Fruit fly (Drosophila melanogaster) whole organism, prepupa: Measurements from ENCODE around the gene Bx.

ENCODE experiments used
- Blimp-1 ChIP-seq: fragments of 200-800 bp; sonication (Bioruptor generic); optimal IDR thresholded peaks from 3 replicates; lab custom pipeline; 2017; ENCODE audit warnings: missing biosample characterization, missing genetic modification characterization, mild to moderate bottlenecking, moderate library complexity, missing genetic modification reagents
- CG10631 ChIP-seq: fragments of 200-800 bp; sonication (Bioruptor generic); optimal IDR thresholded peaks from 2 replicates; lab custom pipeline; 2016; ENCODE audit warnings: missing biosample characterization, missing genetic modification characterization
- CG10669 ChIP-seq: fragments of 200-800 bp; sonication (Bioruptor generic); optimal IDR thresholded peaks from 3 replicates; lab custom pipeline; 2018; ENCODE audit warnings: missing biosample characterization, mild to moderate bottlenecking, missing genetic modification characterization, moderate library complexity
- CG11294 ChIP-seq: fragments of 200-800 bp; sonication (Bioruptor generic); IDR thresholded peaks from 2 replicates; pipeline ENCODE4 v1.3.6; 2022; ENCODE audit warnings: missing biosample characterization, missing genetic modification characterization
- CG1621 ChIP-seq: fragments of 200-800 bp; sonication (Bioruptor generic); optimal IDR thresholded peaks from 3 replicates; lab custom pipeline; 2018; ENCODE audit warnings: missing biosample characterization, mild to moderate bottlenecking, missing genetic modification characterization
- CG16779 ChIP-seq: fragments of 200-800 bp; sonication (Bioruptor generic); optimal IDR thresholded peaks from 3 replicates; lab custom pipeline; 2017; ENCODE audit warnings: missing biosample characterization, mild to moderate bottlenecking, missing genetic modification characterization
- CG31627 ChIP-seq: fragments of 200-800 bp; sonication (Bioruptor generic); optimal IDR thresholded peaks from 3 replicates; lab custom pipeline; 2016; ENCODE audit warnings: missing biosample characterization, missing genetic modification characterization
- CG32006 ChIP-seq: fragments of 200-800 bp; sonication (Bioruptor generic); optimal IDR thresholded peaks from 3 replicates; lab custom pipeline; 2017; ENCODE audit warnings: missing biosample characterization, mild to moderate bottlenecking, missing genetic modification characterization
- CG34406 ChIP-seq: fragments of 200-800 bp; sonication (Bioruptor generic); optimal IDR thresholded peaks from 3 replicates; lab custom pipeline; 2016; ENCODE audit warnings: missing biosample characterization, missing genetic modification characterization
- CG4318 ChIP-seq: fragments of 200-800 bp; sonication (Bioruptor generic); optimal IDR thresholded peaks from 3 replicates; lab custom pipeline; 2017; ENCODE audit warnings: missing biosample characterization, mild to moderate bottlenecking, missing genetic modification characterization
- CG6163 ChIP-seq: fragments of 200-800 bp; sonication (Bioruptor generic); IDR thresholded peaks from 3 replicates; pipeline ENCODE4 v1.3.6; 2022; ENCODE audit warnings: missing biosample characterization, missing genetic modification characterization
- CG6276 ChIP-seq: fragments of 200-800 bp; sonication (Bioruptor generic); optimal IDR thresholded peaks from 2 replicates; lab custom pipeline; 2017; ENCODE audit warnings: missing biosample characterization, mild to moderate bottlenecking, missing genetic modification characterization
- CG6792 ChIP-seq: fragments of 200-800 bp; sonication (Bioruptor generic); optimal IDR thresholded peaks from 3 replicates; lab custom pipeline; 2016; ENCODE audit warnings: missing biosample characterization, missing genetic modification characterization
- CG6808 ChIP-seq: fragments of 200-800 bp; sonication (Bioruptor generic); optimal IDR thresholded peaks from 3 replicates; lab custom pipeline; 2017; ENCODE audit warnings: missing biosample characterization, missing genetic modification characterization, mild to moderate bottlenecking, moderate library complexity, missing genetic modification reagents
- CG6854 ChIP-seq: fragments of 200-800 bp; sonication (Bioruptor generic); optimal IDR thresholded peaks from 2 replicates; lab custom pipeline; 2017; ENCODE audit warnings: missing biosample characterization, mild to moderate bottlenecking, missing genetic modification characterization
- CG8119 ChIP-seq: fragments of 200-800 bp; sonication (Bioruptor generic); IDR thresholded peaks from 3 replicates; pipeline ENCODE4 v1.3.6; 2022; ENCODE audit warnings: missing biosample characterization, missing genetic modification characterization
- CG8632 ChIP-seq: fragments of 200-800 bp; sonication (Bioruptor generic); optimal IDR thresholded peaks from 3 replicates; lab custom pipeline; 2016; ENCODE audit warnings: missing biosample characterization, missing genetic modification characterization
- CG9139 ChIP-seq: fragments of 200-800 bp; sonication (Bioruptor generic); optimal IDR thresholded peaks from 3 replicates; lab custom pipeline; 2017; ENCODE audit warnings: missing biosample characterization, mild to moderate bottlenecking, missing genetic modification characterization
- Eip75B ChIP-seq: fragments of 200-800 bp; sonication (Bioruptor generic); optimal IDR thresholded peaks from 3 replicates; lab custom pipeline; 2016; ENCODE audit warnings: missing biosample characterization, missing genetic modification characterization
- Eip78C ChIP-seq: fragments of 200-800 bp; sonication (Bioruptor generic); peaks from one replicate; lab custom pipeline; 2016; ENCODE audit warnings: missing biosample characterization, missing genetic modification characterization
- Eip93F ChIP-seq: fragments of 200-800 bp; sonication (Bioruptor generic); optimal IDR thresholded peaks from 2 replicates; lab custom pipeline; 2016; ENCODE audit warnings: missing biosample characterization, mild to moderate bottlenecking, missing genetic modification characterization
- Ets21C ChIP-seq: fragments of 200-800 bp; sonication (Bioruptor generic); optimal IDR thresholded peaks from 3 replicates; lab custom pipeline; 2016; ENCODE audit warnings: missing biosample characterization, missing genetic modification characterization
- Ets96B ChIP-seq: fragments of 200-800 bp; optimal IDR thresholded peaks from 2 replicates; lab custom pipeline; 2019; ENCODE audit warnings: missing biosample characterization, mild to moderate bottlenecking, missing genetic modification characterization, moderate library complexity
- Gug ChIP-seq: fragments of 200-800 bp; sonication (Bioruptor generic); IDR thresholded peaks from 2 replicates; pipeline ENCODE4 v1.3.6; 2022; ENCODE audit warnings: missing biosample characterization, missing genetic modification characterization
- Hr38 ChIP-seq: sonication (Bioruptor generic); optimal IDR thresholded peaks from 2 replicates; lab custom pipeline; 2016; ENCODE audit warnings: missing biosample characterization, missing genetic modification characterization
- Hr39 ChIP-seq: fragments of 200-800 bp; sonication (Bioruptor generic); optimal IDR thresholded peaks from 2 replicates; lab custom pipeline; 2016; ENCODE audit warnings: missing biosample characterization, missing genetic modification characterization
- Hr4 ChIP-seq: fragments of 200-800 bp; sonication (Bioruptor generic); optimal IDR thresholded peaks from 3 replicates; lab custom pipeline; 2016; ENCODE audit warnings: missing biosample characterization, missing genetic modification characterization
- Lpt ChIP-seq: fragments of 200-800 bp; sonication (Bioruptor generic); optimal IDR thresholded peaks from 3 replicates; lab custom pipeline; 2016; ENCODE audit warnings: missing biosample characterization, missing genetic modification characterization
- Met ChIP-seq: fragments of 200-800 bp; sonication (Bioruptor generic); optimal IDR thresholded peaks from 3 replicates; lab custom pipeline; 2016; ENCODE audit warnings: missing biosample characterization, missing genetic modification characterization
- OdsH ChIP-seq: fragments of 200-800 bp; sonication (Bioruptor generic); optimal IDR thresholded peaks from 3 replicates; lab custom pipeline; 2016; ENCODE audit warnings: missing biosample characterization, missing genetic modification characterization
- Smox ChIP-seq: fragments of 200-800 bp; sonication (Bioruptor generic); optimal IDR thresholded peaks from 3 replicates; lab custom pipeline; 2016; ENCODE audit warnings: missing biosample characterization, missing genetic modification characterization
- Sox102F ChIP-seq: fragments of 200-800 bp; sonication (Bioruptor generic); optimal IDR thresholded peaks from 2 replicates; lab custom pipeline; 2016; ENCODE audit warnings: missing biosample characterization, mild to moderate bottlenecking, missing genetic modification characterization
- Sox14 ChIP-seq: fragments of 200-800 bp; sonication (Bioruptor generic); optimal IDR thresholded peaks from 3 replicates; lab custom pipeline; 2016; ENCODE audit warnings: missing biosample characterization, missing genetic modification characterization
- Sox15 ChIP-seq: fragments of 200-800 bp; sonication (Bioruptor generic); optimal IDR thresholded peaks from 3 replicates; lab custom pipeline; 2016; ENCODE audit warnings: missing biosample characterization, missing genetic modification characterization
- acj6 ChIP-seq: fragments of 200-800 bp; sonication (Bioruptor generic); optimal IDR thresholded peaks from 3 replicates; lab custom pipeline; 2016; ENCODE audit warnings: missing biosample characterization, missing genetic modification characterization
- cyc ChIP-seq: fragments of 200-800 bp; sonication (Bioruptor generic); optimal IDR thresholded peaks from 3 replicates; lab custom pipeline; 2016; ENCODE audit warnings: missing biosample characterization, missing genetic modification characterization
- dsx ChIP-seq: fragments of 200-800 bp; optimal IDR thresholded peaks from 3 replicates; lab custom pipeline; 2019; ENCODE audit warnings: missing biosample characterization, mild to moderate bottlenecking, missing genetic modification characterization, moderate library complexity; ENCODE audit not compliant: poor library complexity, severe bottlenecking
- eg ChIP-seq: fragments of 200-800 bp; sonication (Bioruptor generic); IDR thresholded peaks from 3 replicates; pipeline ENCODE4 v1.3.6; 2022; ENCODE audit warnings: missing biosample characterization, missing genetic modification characterization
- esn ChIP-seq: fragments of 200-800 bp; sonication (Bioruptor generic); optimal IDR thresholded peaks from 2 replicates; lab custom pipeline; 2016; ENCODE audit warnings: missing biosample characterization, mild to moderate bottlenecking, missing genetic modification characterization, moderate library complexity
- fd59A ChIP-seq: fragments of 200-800 bp; sonication (Bioruptor generic); optimal IDR thresholded peaks from 2 replicates; lab custom pipeline; 2017; ENCODE audit warnings: missing biosample characterization, mild to moderate bottlenecking, missing genetic modification characterization, missing genetic modification reagents
- lz ChIP-seq: fragments of 200-800 bp; sonication (Bioruptor generic); optimal IDR thresholded peaks from 3 replicates; lab custom pipeline; 2016; ENCODE audit warnings: missing biosample characterization, missing genetic modification characterization
- net ChIP-seq: fragments of 200-800 bp; sonication (Bioruptor generic); optimal IDR thresholded peaks from 3 replicates; lab custom pipeline; 2016; ENCODE audit warnings: missing biosample characterization, missing genetic modification characterization
- pdm3 ChIP-seq: fragments of 200-800 bp; sonication (Bioruptor generic); optimal IDR thresholded peaks from 3 replicates; lab custom pipeline; 2016; ENCODE audit warnings: missing biosample characterization, missing genetic modification characterization
- salr ChIP-seq, 2 experiments: fragments of 200-800 bp; sonication (Bioruptor generic); optimal IDR thresholded peaks; 3 replicates each; lab custom pipeline; 2016 to 2018; ENCODE audit warnings: missing biosample characterization in 2 of 2, missing genetic modification characterization in 2 of 2, mild to moderate bottlenecking in 1 of 2
- spab ChIP-seq: fragments of 200-800 bp; sonication (Bioruptor generic); optimal IDR thresholded peaks from 2 replicates; lab custom pipeline; 2017; ENCODE audit warnings: missing biosample characterization, mild to moderate bottlenecking, missing genetic modification characterization, missing genetic modification reagents
- ss ChIP-seq, 2 experiments: fragments of 200-800 bp; sonication (Bioruptor generic); optimal IDR thresholded peaks; 2 replicates in 1 of 2; 3 replicates in 1 of 2; lab custom pipeline; 2017 to 2018; ENCODE audit warnings: mild to moderate bottlenecking in 2 of 2, missing biosample characterization in 2 of 2, missing genetic modification characterization in 2 of 2, moderate library complexity in 1 of 2
- svp ChIP-seq: fragments of 200-800 bp; sonication (Bioruptor generic); peaks from one replicate; lab custom pipeline; 2016; ENCODE audit warnings: missing biosample characterization, missing genetic modification characterization
- topi ChIP-seq: fragments of 200-800 bp; sonication (Bioruptor generic); optimal IDR thresholded peaks from 3 replicates; lab custom pipeline; 2016; ENCODE audit warnings: missing biosample characterization, missing genetic modification characterization
- vri ChIP-seq: fragments of 200-800 bp; sonication (Bioruptor generic); optimal IDR thresholded peaks from 3 replicates; lab custom pipeline; 2016; ENCODE audit warnings: missing biosample characterization, mild to moderate bottlenecking, missing genetic modification characterization

Gene Bx

dm6 chrX:18514767-18515166, 461 bp upstream of the Bx start, which contains the start of gene CG6470:
Gene CG6470 (minus strand): TSS chrX:18514867.
- TF ChIP-seq eg (GFP tag; lab: Robert Waterston, UW) (no peak), Gug (GFP tag; lab: Robert Waterston, UW) (no peak), Lpt (GFP tag; lab: Kevin White, UChicago) (no peak), CG6808 (GFP tag; lab: Kevin White, UChicago) (no peak), Sox15 (GFP tag; lab: Kevin White, UChicago) (no peak), CG6792 (GFP tag; lab: Kevin White, UChicago) (no peak), CG8632 (no peak), Ets96B (tag; lab: Kevin White, UChicago) (no peak), lz (GFP tag; lab: Kevin White, UChicago) (no peak), Blimp-1 (GFP tag; lab: Kevin White, UChicago) (no peak), CG8119 (GFP tag; lab: Robert Waterston, UW) (no peak), CG11294 (no peak), Met (GFP tag; lab: Kevin White, UChicago) (no peak), cyc (GFP tag; lab: Kevin White, UChicago) (no peak), CG31627 (no peak), CG16779 (tag; lab: Kevin White, UChicago) (no peak), Sox102F (GFP tag; lab: Kevin White, UChicago) (no peak), Hr38 (no peak), acj6 (GFP tag; lab: Kevin White, UChicago) (no peak), Smox (GFP tag; lab: Kevin White, UChicago) (no peak)

DNA sequence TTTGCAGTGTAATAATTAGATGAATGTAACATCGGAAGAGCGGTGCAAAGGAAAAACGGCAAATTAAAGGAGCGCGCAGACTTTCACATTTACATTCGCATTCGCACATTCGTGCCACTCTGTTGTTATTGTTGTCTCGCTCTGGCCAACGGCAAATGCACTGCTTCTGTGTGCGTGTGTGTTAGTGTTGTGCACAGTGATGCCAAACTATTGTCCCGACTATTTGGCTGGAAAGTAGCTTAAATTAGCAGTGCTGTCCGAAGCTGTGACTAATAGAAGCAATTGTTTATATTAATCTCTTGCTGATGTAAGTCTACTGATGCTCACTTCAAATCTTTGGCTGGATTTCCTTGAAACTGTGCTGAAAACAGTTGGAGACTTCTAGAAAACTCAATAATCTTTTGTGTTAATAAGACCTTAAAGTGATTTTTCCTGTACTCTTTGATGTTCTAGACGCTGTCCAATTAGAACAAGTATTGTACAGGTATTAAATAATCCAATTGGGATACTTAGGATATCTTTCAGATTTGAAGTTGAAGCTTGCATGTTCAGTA, 837 bp downstream of the Bx start:
- 0 out of 3 replicates have a peak, but pooled peaks have one; percentile 24 for TF ChIP-seq eg (GFP tag; lab: Robert Waterston, UW)
- peak; percentile 39 for TF ChIP-seq Eip78C (GFP tag; lab: Kevin White, UChicago)
- no peak for TF ChIP-seq Sox14 (GFP tag; lab: Kevin White, UChicago)
- no peak for TF ChIP-seq net
- TF ChIP-seq CG32006 (GFP tag; lab: Kevin White, UChicago): no peak
- no peak for TF ChIP-seq CG6276 (GFP tag; lab: Kevin White, UChicago)
- no peak for TF ChIP-seq dsx
- peak; percentile 58 for TF ChIP-seq svp (GFP tag; lab: Kevin White, UChicago)
- TF ChIP-seq cyc (GFP tag; lab: Kevin White, UChicago): no peak
- no peak for TF ChIP-seq CG10631
- TF ChIP-seq CG34406 (GFP tag; lab: Kevin White, UChicago): no peak
- peak; percentile 11 for TF ChIP-seq Hr39 (GFP tag; lab: Kevin White, UChicago)
- no peak for TF ChIP-seq CG16779 (tag; lab: Kevin White, UChicago)
- no peak for TF ChIP-seq CG6854 (GFP tag; lab: Kevin White, UChicago)
- no peak for TF ChIP-seq CG1621 (tag; lab: Kevin White, UChicago)
- no peak for TF ChIP-seq OdsH (GFP tag; lab: Kevin White, UChicago)
- no peak for TF ChIP-seq Met (GFP tag; lab: Kevin White, UChicago)
- TF ChIP-seq pdm3 (GFP tag; lab: Kevin White, UChicago): no peak
- TF ChIP-seq Eip93F: no peak
- TF ChIP-seq CG9139: no peak
- TF ChIP-seq salr (GFP tag; optimal IDR thresholded peaks at IDR 0.05; lab: Kevin White, UChicago): peak in 1 of 2 experiments; percentile 20
- TF ChIP-seq Ets21C (GFP tag; lab: Kevin White, UChicago): peak; percentile 2
- TF ChIP-seq Hr4 (GFP tag; lab: Kevin White, UChicago): no peak
- no peak for TF ChIP-seq ss (GFP tag; optimal IDR thresholded peaks at IDR 0.05; lab: Kevin White, UChicago)
- no peak for TF ChIP-seq CG10669 (GFP tag; lab: Kevin White, UChicago)
- no peak for TF ChIP-seq vri (GFP tag; lab: Kevin White, UChicago)
- TF ChIP-seq CG6163 (GFP tag; lab: Robert Waterston, UW): 0 out of 3 replicates have a peak, but pooled peaks have one; percentile 27
- TF ChIP-seq CG6808 (GFP tag; lab: Kevin White, UChicago): peak; percentile 48
- no peak for TF ChIP-seq fd59A
- TF ChIP-seq lz (GFP tag; lab: Kevin White, UChicago): no peak
- TF ChIP-seq CG31627: no peak
- no peak for TF ChIP-seq Ets96B (tag; lab: Kevin White, UChicago)
- TF ChIP-seq CG4318 (GFP tag; lab: Kevin White, UChicago): no peak
- TF ChIP-seq acj6 (GFP tag; lab: Kevin White, UChicago): peak; percentile 15
- no peak for TF ChIP-seq esn (GFP tag; lab: Kevin White, UChicago)
- TF ChIP-seq spab (GFP tag; lab: Kevin White, UChicago): no peak
- peak; percentile 6 for TF ChIP-seq Eip75B (GFP tag; lab: Kevin White, UChicago)
- no peak for TF ChIP-seq CG11294
- TF ChIP-seq topi (GFP tag; lab: Kevin White, UChicago): no peak
